Worm (Caenorhabditis elegans): ENCODE data around the gene Y24D9A.6.

Gene Y24D9A.6

DNA sequence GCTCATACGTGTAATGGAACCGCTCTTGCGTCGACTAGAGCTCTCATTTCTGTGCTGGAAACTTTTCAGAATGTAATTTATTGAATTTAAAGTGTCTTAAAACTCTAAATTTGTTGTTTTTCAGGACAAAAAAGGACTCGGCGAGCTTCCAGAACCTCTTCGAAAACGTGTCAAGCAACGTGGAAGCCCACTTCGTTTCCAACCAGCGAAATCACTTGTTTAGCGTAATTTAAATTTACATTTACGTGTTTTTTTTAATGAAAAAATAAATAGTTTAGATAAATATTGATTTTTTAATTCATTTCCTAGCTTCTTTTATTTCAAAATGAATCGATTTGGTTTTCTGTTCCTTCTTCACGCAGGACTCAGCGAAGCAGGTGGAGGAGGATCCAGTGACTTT, 40.5 kb downstream of the Y24D9A.6 start, which contains the start of gene F55F10.3:
F55F10.3 (plus strand) TSS at position 301 of the 400 bp plus-strand sequence.
- TF ChIP-seq ztf-4 (tag; optimal IDR thresholded peaks at IDR 0.05) (no peak), nhr-12 (tag; optimal IDR thresholded peaks at IDR 0.05) (no peak), Y55F3AM.14 (GFP tag; optimal IDR thresholded peaks at IDR 0.05) (no peak), zag-1 (tag; optimal IDR thresholded peaks at IDR 0.05) (no peak), crh-2 (tag; optimal IDR thresholded peaks at IDR 0.05) (no peak), gmeb-1 (tag; optimal IDR thresholded peaks at IDR 0.05) (no peak), mbf-1 (tag; optimal IDR thresholded peaks at IDR 0.05) (no peak), nhr-129 (tag; optimal IDR thresholded peaks at IDR 0.05) (no peak), nhr-6 (tag; optimal IDR thresholded peaks at IDR 0.05) (no peak), unc-62 (GFP tag; optimal IDR thresholded peaks at IDR 0.05) (no peak), lin-13 (GFP tag; optimal IDR thresholded peaks at IDR 0.05) (no peak)

DNA sequence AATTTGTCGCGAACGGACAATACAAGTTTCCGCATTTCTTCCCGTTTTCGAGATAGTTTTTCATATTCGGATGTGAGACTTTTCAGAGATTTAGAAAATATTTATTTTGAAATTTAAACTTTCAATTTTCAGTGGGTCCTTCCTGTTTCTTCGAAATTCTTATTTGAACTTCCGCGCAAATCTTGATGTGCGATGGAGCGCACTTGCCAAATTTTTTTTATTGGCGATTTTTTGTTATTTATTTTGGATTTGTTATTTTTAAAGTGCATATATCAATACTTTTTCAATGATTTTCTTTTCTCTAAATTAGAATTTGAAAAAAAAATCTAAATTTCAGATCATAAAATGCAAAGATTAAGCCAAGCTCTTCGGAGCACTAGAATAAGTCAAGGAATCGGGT, 42.9 kb downstream of the Y24D9A.6 start, which contains the start of gene sars-2:
sars-2 (plus strand) TSS at position 341 of the 400 bp plus-strand sequence.
- TF ChIP-seq mab-5 (tag; optimal IDR thresholded peaks at IDR 0.05) = no peak
- TF ChIP-seq ceh-16 (tag; optimal IDR thresholded peaks at IDR 0.05) = no peak
- TF ChIP-seq nhr-21 (tag; optimal IDR thresholded peaks at IDR 0.05) = no peak
- TF ChIP-seq nhr-129 (tag; optimal IDR thresholded peaks at IDR 0.05) = peak; percentile 7
- no peak for TF ChIP-seq snpc-4 (tag; optimal IDR thresholded peaks at IDR 0.05)
- TF ChIP-seq lin-11 (tag; optimal IDR thresholded peaks at IDR 0.05) = no peak
- no peak for TF ChIP-seq blmp-1 (tag; optimal IDR thresholded peaks at IDR 0.05; ENCODE audit: insufficient read depth)
- peak; percentile 93 for TF ChIP-seq gmeb-1 (tag; optimal IDR thresholded peaks at IDR 0.05)
- TF ChIP-seq ceh-82 (tag; optimal IDR thresholded peaks at IDR 0.05) = no peak
- TF ChIP-seq F13H6.1 (tag; optimal IDR thresholded peaks at IDR 0.05) = no peak
- TF ChIP-seq egl-27 (tag; optimal IDR thresholded peaks at IDR 0.05) = no peak
- TF ChIP-seq nhr-11 (tag; optimal IDR thresholded peaks at IDR 0.05) = no peak
- TF ChIP-seq lsy-2 (tag; optimal IDR thresholded peaks at IDR 0.05) = peak in 1 of 2 experiments; percentile 65
- no peak for TF ChIP-seq mdl-1 (tag; optimal IDR thresholded peaks at IDR 0.05)
- TF ChIP-seq ztf-1 (GFP tag; conservative IDR thresholded peaks at IDR 0.05) = no peak
- TF ChIP-seq lin-13 (GFP tag; optimal IDR thresholded peaks at IDR 0.05) = no peak
- no peak for TF ChIP-seq fos-1 (tag; optimal IDR thresholded peaks at IDR 0.05)
- TF ChIP-seq R02D3.7 (tag; optimal IDR thresholded peaks at IDR 0.05) = no peak
- no peak for TF ChIP-seq ztf-11 (tag; optimal IDR thresholded peaks at IDR 0.05)
- TF ChIP-seq sma-9 (GFP tag; optimal IDR thresholded peaks at IDR 0.05) = no peak
- no peak for TF ChIP-seq sma-9 (tag; optimal IDR thresholded peaks at IDR 0.05)
- TF ChIP-seq nhr-12 (tag; optimal IDR thresholded peaks at IDR 0.05) = no peak
- peak; percentile 82 for TF ChIP-seq unc-55 (GFP tag; optimal IDR thresholded peaks at IDR 0.05)
- TF ChIP-seq nhr-6 (tag; optimal IDR thresholded peaks at IDR 0.05) = no peak
- TF ChIP-seq C34F6.9 (tag; optimal IDR thresholded peaks at IDR 0.05) = peak; percentile 49
- TF ChIP-seq elt-3 (tag; optimal IDR thresholded peaks at IDR 0.05) = no peak
- no peak for TF ChIP-seq lin-39 (tag; optimal IDR thresholded peaks at IDR 0.05)

- TF ChIP-seq ceh-16 (tag; optimal IDR thresholded peaks at IDR 0.05) (no peak), ceh-82 (tag; optimal IDR thresholded peaks at IDR 0.05) (no peak), nhr-12 (tag; optimal IDR thresholded peaks at IDR 0.05) (no peak), fos-1 (tag; optimal IDR thresholded peaks at IDR 0.05) (no peak), elt-3 (tag; optimal IDR thresholded peaks at IDR 0.05) (no peak)
Measured at ce11 chrIV:4356879-4357278, 43.3 kb downstream of the Y24D9A.6 start, which contains the start of gene W03B1.9. TSS of gene W03B1.9 (minus strand) at chrIV:4356979.
